ENCODE assay signal across 1 fruit fly cellular context in the genomic region with DNA sequence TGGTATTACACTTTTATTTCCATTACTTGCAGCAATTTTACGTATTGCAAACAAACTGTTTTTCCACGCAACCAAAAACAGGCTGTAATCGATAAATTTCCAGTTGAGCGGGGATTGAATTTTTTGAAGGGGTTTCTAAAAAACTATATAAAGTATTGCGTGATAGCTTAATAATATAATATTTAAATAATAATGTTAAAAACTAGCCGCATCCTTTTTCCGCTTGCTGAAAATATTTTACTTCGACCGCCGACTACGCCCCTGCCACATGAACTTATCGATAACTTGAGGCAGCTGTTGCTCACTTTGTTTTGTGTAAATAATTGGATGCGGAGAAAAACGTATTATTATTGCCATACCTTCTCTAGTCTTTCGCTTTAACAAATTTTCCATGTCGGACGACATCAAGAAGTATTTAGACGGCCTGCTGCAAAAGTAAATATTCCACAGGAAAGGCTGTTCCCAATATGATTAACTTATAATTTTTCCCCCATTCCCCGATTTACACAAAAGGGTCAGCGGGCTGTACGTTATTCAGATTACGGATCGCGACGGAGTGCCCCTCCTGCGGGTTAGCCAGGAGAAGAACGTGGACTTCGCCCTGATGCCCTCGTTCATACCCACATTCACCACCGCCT.
TF ChIP-seq lines count a peak whose summit lies in the region.

A gene (minus strand): TSS at position 87 of the 638 bp plus-strand sequence.
A gene (plus strand): TSS at position 289 of the 638 bp plus-strand sequence.

TF ChIP-seq in whole organism, embryonic, 481 proteins besides CTCF, POLR2A, EP300 and RAD21 (continued from another document):
- TF ChIP-seq pum (GFP tag; optimal IDR thresholded peaks at IDR 0.05; lab: Kevin White, UChicago) (peak; percentile 68), Deaf1 (tag; optimal IDR thresholded peaks at IDR 0.05; lab: Kevin White, UChicago) (peak; percentile 77), CG10979 (tag; optimal IDR thresholded peaks at IDR 0.05; lab: Kevin White, UChicago) (peak; percentile 96), CoRest (tag; optimal IDR thresholded peaks at IDR 0.05; lab: Kevin White, UChicago) (peak; percentile 98), CG11696 (GFP tag; IDR thresholded peaks at IDR 0.05; lab: Robert Waterston, UW) (peak; percentile 94), CG14014 (GFP tag; IDR thresholded peaks at IDR 0.05; lab: Robert Waterston, UW) (peak; percentile 99), so (GFP tag; IDR thresholded peaks at IDR 0.05; lab: Robert Waterston, UW) (peak; percentile 99), CG8478 (optimal IDR thresholded peaks at IDR 0.05; lab: Kevin White, UChicago) (no peak), ci (GFP tag; IDR thresholded peaks at IDR 0.05; lab: Robert Waterston, UW) (peak; percentile 99), jing (GFP tag; optimal IDR thresholded peaks at IDR 0.05; lab: Kevin White, UChicago) (peak; percentile 96), CG2889 (GFP tag; IDR thresholded peaks at IDR 0.05; lab: Robert Waterston, UW) (peak; percentile 99), twi (tag; optimal IDR thresholded peaks at IDR 0.05; lab: Kevin White, UChicago) (peak; percentile 92), CG10147 (GFP tag; optimal IDR thresholded peaks at IDR 0.05; lab: Kevin White, UChicago) (peak; percentile 96), CG11695 (GFP tag; IDR thresholded peaks at IDR 0.05; lab: Robert Waterston, UW) (peak; percentile 99), al (GFP tag; IDR thresholded peaks at IDR 0.05; lab: Robert Waterston, UW) (peak; percentile 99), Tbp (GFP tag; optimal IDR thresholded peaks at IDR 0.05; lab: Kevin White, UChicago) (no peak), gsb-n (tag; optimal IDR thresholded peaks at IDR 0.05; lab: Kevin White, UChicago) (peak; percentile 98), dmrt11E (tag; optimal IDR thresholded peaks at IDR 0.05; lab: Kevin White, UChicago) (peak; percentile 98), CG7928 (GFP tag; optimal IDR thresholded peaks at IDR 0.05; lab: Kevin White, UChicago) (peak; percentile 83), Rfx (GFP tag; IDR thresholded peaks at IDR 0.05; lab: Robert Waterston, UW) (peak; percentile 99)
